Worm (Caenorhabditis elegans) whole organism, midembryonic: ENCODE measurements around the gene scpl-4.

Experiments
- flt-1 ChIP-seq: fragments of 200-800 bp; sonication (Bioruptor generic); IDR thresholded peaks from 2 replicates; pipeline ENCODE4 v1.3.6; 2022; ENCODE audit warnings: missing genetic modification characterization, missing compliant biosample characterization
- klf-2 ChIP-seq: fragments of 200-800 bp; sonication (Bioruptor generic); conservative IDR thresholded peaks from 2 replicates; pipeline ENCODE4 v1.3.6; 2022; ENCODE audit warnings: missing genetic modification reagents, missing genetic modification characterization, missing compliant biosample characterization
- ztf-23 ChIP-seq: fragments of 200-800 bp; sonication (Bioruptor generic); IDR thresholded peaks from 2 replicates; pipeline ENCODE4 v1.3.6; 2022; ENCODE audit warnings: missing genetic modification reagents, missing genetic modification characterization, missing compliant biosample characterization

- TF ChIP-seq klf-2 (GFP tag; lab: Robert Waterston, UW) = no peak
- TF ChIP-seq flt-1 (GFP tag; lab: Robert Waterston, UW) = no peak
- no peak for TF ChIP-seq ztf-23
These were observed 20.7 kb upstream of the scpl-4 start, which contains the start of gene mics-1 for ce11 chrV:10578226-10578625.
